Worm (Caenorhabditis elegans) whole organism, L3 larva: Measurements from ENCODE around the gene F13B12.1.

ENCODE experiments used
- ama-1 ChIP-seq: fragments of 150-350 bp; optimal IDR thresholded peaks from 2 replicates; lab custom pipeline; 2018
- ceh-9 ChIP-seq: sonication (generic microtip); optimal IDR thresholded peaks from 2 replicates; lab custom pipeline; 2018; ENCODE audit warnings: missing biosample characterization, missing genetic modification characterization
- elt-1 ChIP-seq: fragments of 150-350 bp; optimal IDR thresholded peaks from 2 replicates; lab custom pipeline; 2014; ENCODE audit warnings: missing biosample characterization, missing genetic modification characterization
- eor-1 ChIP-seq, 2 experiments: fragments of 150-350 bp; optimal IDR thresholded peaks; 2 replicates each; lab custom pipeline; 2014 to 2018; ENCODE audit warnings: missing biosample characterization in 2 of 2, missing genetic modification characterization in 2 of 2
- nhr-76 ChIP-seq: fragments of 150-350 bp; sonication (generic microtip); optimal IDR thresholded peaks from 5 replicates; lab custom pipeline; 2014; ENCODE audit warnings: missing biosample characterization, missing genetic modification characterization
- tbx-2 ChIP-seq: sonication (generic microtip); optimal IDR thresholded peaks from 2 replicates; lab custom pipeline; 2016; ENCODE audit warnings: mild to moderate bottlenecking, missing genetic modification characterization, missing compliant biosample characterization
- zag-1 ChIP-seq: fragments of 150-350 bp; optimal IDR thresholded peaks from 2 replicates; lab custom pipeline; 2014; ENCODE audit warnings: missing biosample characterization, missing genetic modification characterization
- ztf-4 ChIP-seq: fragments of 150-350 bp; optimal IDR thresholded peaks from 2 replicates; lab custom pipeline; 2014; ENCODE audit warnings: missing biosample characterization, missing genetic modification characterization

DNA sequence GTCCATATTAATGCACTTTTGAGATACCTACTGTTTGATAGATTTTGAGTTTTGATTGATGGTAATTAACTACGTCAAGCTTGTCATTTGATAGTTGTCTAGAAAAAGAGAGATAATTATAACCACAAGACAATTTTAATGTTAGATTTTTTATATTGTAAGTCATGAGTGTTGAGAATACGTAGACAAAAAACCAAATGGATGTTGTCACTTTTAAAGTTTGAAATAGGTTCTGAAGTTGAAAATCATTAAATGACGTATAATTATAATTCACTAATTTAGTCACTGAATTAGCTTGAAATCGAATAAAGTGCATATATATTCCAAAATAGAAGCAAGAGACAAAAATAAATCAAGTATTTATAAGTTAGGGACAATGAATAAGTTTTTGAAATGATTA is 12.7 kb upstream of the F13B12.1 start:
- TF ChIP-seq tbx-2 (tag; lab: Kevin White, UChicago) (no peak), nhr-76 (tag; lab: Kevin White, UChicago) (no peak), ztf-4 (tag; lab: Kevin White, UChicago) (no peak), elt-1 (tag; lab: Kevin White, UChicago) (no peak), zag-1 (tag; lab: Kevin White, UChicago) (no peak), eor-1 (tag; optimal IDR thresholded peaks at IDR 0.05; lab: Kevin White, UChicago) (no peak), ama-1 (lab: Kevin White, UChicago) (no peak), ceh-9 (tag; lab: Kevin White, UChicago) (no peak)
